Worm (Caenorhabditis elegans) whole organism, early embryonic: ENCODE data around the gene F41C3.7.

ENCODE experiments used
- B0310.2 ChIP-seq: sonication (generic microtip); optimal IDR thresholded peaks from 2 replicates; lab custom pipeline; 2016; ENCODE audit warnings: mild to moderate bottlenecking, missing genetic modification characterization, missing compliant biosample characterization
- F13C5.2 ChIP-seq: sonication (generic microtip); optimal IDR thresholded peaks from 2 replicates; lab custom pipeline; 2017; ENCODE audit warnings: mild to moderate bottlenecking, missing genetic modification characterization, inconsistent platforms, missing compliant biosample characterization
- aly-1 ChIP-seq: sonication (generic microtip); optimal IDR thresholded peaks from 2 replicates; lab custom pipeline; 2016; ENCODE audit warnings: missing genetic modification characterization, missing compliant biosample characterization
- ama-1 ChIP-seq: fragments of 150-350 bp; optimal IDR thresholded peaks from 2 replicates; lab custom pipeline; 2014
- ceh-13 ChIP-seq: fragments of 200-800 bp; sonication (Bioruptor generic); optimal IDR thresholded peaks from 2 replicates; lab custom pipeline; 2018; ENCODE audit warnings: mild to moderate bottlenecking, missing genetic modification characterization, missing compliant biosample characterization
- ceh-36 ChIP-seq: sonication (generic microtip); optimal IDR thresholded peaks from 2 replicates; lab custom pipeline; 2016; ENCODE audit warnings: missing genetic modification characterization, inconsistent platforms, missing compliant biosample characterization
- ets-7 ChIP-seq: sonication (generic microtip); optimal IDR thresholded peaks from 2 replicates; lab custom pipeline; 2016; ENCODE audit warnings: missing genotype, missing genetic modification characterization, missing compliant biosample characterization
- flt-1 ChIP-seq: fragments of 200-800 bp; sonication (Bioruptor generic); IDR thresholded peaks from 2 replicates; pipeline ENCODE4 v1.3.6; 2022; ENCODE audit warnings: missing genetic modification characterization, missing compliant biosample characterization
- hmbx-1 ChIP-seq: sonication (generic microtip); optimal IDR thresholded peaks from 2 replicates; lab custom pipeline; 2016; ENCODE audit warnings: mild to moderate bottlenecking, missing genetic modification characterization, missing compliant biosample characterization
- hmg-4 ChIP-seq: fragments of 200-800 bp; sonication (Bioruptor generic); optimal IDR thresholded peaks from 2 replicates; lab custom pipeline; 2018; ENCODE audit warnings: mild to moderate bottlenecking, missing genetic modification characterization, missing compliant biosample characterization
- hnd-1 ChIP-seq: sonication (generic microtip); optimal IDR thresholded peaks from 2 replicates; lab custom pipeline; 2016; ENCODE audit warnings: missing genetic modification characterization, missing compliant biosample characterization
- pes-1 ChIP-seq: fragments of 200-800 bp; sonication (Bioruptor generic); IDR thresholded peaks from 2 replicates; pipeline ENCODE4 v1.3.6; 2022; ENCODE audit warnings: missing genetic modification reagents, missing genetic modification characterization, missing compliant biosample characterization
- scrt-1 ChIP-seq: fragments of 200-800 bp; sonication (Bioruptor generic); IDR thresholded peaks from 2 replicates; pipeline ENCODE4 v1.3.6; 2022; ENCODE audit warnings: missing genetic modification characterization, missing compliant biosample characterization
- sea-1 ChIP-seq: fragments of 200-800 bp; sonication (Bioruptor generic); conservative IDR thresholded peaks from 2 replicates; pipeline ENCODE4 v1.3.6; 2022; ENCODE audit warnings: missing genetic modification characterization, missing compliant biosample characterization
- tbx-11 ChIP-seq: fragments of 200-800 bp; sonication (Bioruptor generic); IDR thresholded peaks from 2 replicates; pipeline ENCODE4 v1.3.6; 2022; ENCODE audit warnings: missing genetic modification characterization, missing compliant biosample characterization
- tbx-37 ChIP-seq: fragments of 200-800 bp; sonication (Bioruptor generic); conservative IDR thresholded peaks from 2 replicates; pipeline ENCODE4 v1.3.6; 2022; ENCODE audit warnings: missing genetic modification reagents, missing genetic modification characterization, missing compliant biosample characterization
- tra-4 ChIP-seq: sonication (generic microtip); optimal IDR thresholded peaks from 2 replicates; lab custom pipeline; 2017; ENCODE audit warnings: missing genetic modification characterization, missing compliant biosample characterization

F41C3.7 gene

ce11 chrII:4736585-4736984, 6.8 kb downstream of the F41C3.7 start:
- TF ChIP-seq aly-1 = no peak
- no peak for TF ChIP-seq F13C5.2 (tag; lab: Kevin White, UChicago)
- TF ChIP-seq flt-1 (GFP tag; lab: Robert Waterston, UW) = no peak
- TF ChIP-seq ceh-36 = no peak
- TF ChIP-seq pes-1 (GFP tag; lab: Robert Waterston, UW) = no peak
- no peak for TF ChIP-seq hmbx-1 (tag; lab: Kevin White, UChicago)
- no peak for TF ChIP-seq B0310.2
- no peak for TF ChIP-seq tra-4 (tag; lab: Kevin White, UChicago)

- TF ChIP-seq ceh-13 (GFP tag; lab: Kevin White, UChicago) = no peak
- TF ChIP-seq flt-1 (GFP tag; lab: Robert Waterston, UW) = no peak
- no peak for TF ChIP-seq scrt-1 (GFP tag; lab: Robert Waterston, UW)
These were observed 7.5 kb downstream of the F41C3.7 start, which contains the start of gene ctsa-1.1 for ce11 chrII:4737348-4737747. Gene ctsa-1.1, plus strand, starts transcription at chrII:4737648.

DNA sequence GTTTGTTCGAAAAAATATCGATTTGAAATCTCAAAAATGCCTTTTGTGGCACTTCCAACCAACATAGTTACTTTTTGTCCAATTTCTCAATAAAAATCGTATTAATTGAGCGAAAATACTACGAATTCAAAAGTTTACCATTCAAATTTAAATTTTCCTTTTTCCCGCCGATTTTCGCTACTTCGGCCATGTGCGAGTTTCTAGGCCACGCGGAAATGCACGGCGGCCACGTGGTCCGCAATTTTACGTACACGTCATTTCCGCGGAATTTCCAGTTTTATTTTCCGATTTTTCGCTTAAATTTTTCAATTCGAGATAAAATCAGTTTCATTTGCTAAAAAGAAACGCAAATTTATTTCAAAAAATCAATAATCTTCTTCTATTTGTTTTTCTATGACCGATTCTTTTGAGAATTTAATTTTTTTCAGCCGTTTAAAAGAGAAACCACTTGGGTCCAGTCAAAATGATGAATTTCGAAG, 10.2 kb downstream of the F41C3.7 start, which contains the start of gene eas-1:
Gene eas-1, plus strand, starts transcription at position 429 of the 479 bp plus-strand sequence.
- TF ChIP-seq F13C5.2 (tag; lab: Kevin White, UChicago) = peak; percentile 40
- peak; percentile 49 for TF ChIP-seq ets-7
- peak; percentile 69 for TF ChIP-seq hmg-4 (GFP tag; lab: Kevin White, UChicago)
- TF ChIP-seq ceh-36 = no peak
- peak; percentile 71; the same call in 1 of the 2 replicates for TF ChIP-seq pes-1 (GFP tag; lab: Robert Waterston, UW)
- TF ChIP-seq tbx-37 (GFP tag; lab: Robert Waterston, UW) = peak; percentile 92
- no peak for TF ChIP-seq tbx-11 (GFP tag; lab: Robert Waterston, UW)
- no peak for TF ChIP-seq flt-1 (GFP tag; lab: Robert Waterston, UW)
- TF ChIP-seq sea-1 = no peak
- TF ChIP-seq B0310.2 = no peak
- no peak for TF ChIP-seq aly-1
- no peak for TF ChIP-seq ceh-13 (GFP tag; lab: Kevin White, UChicago)
- no peak for TF ChIP-seq ama-1 (lab: Kevin White, UChicago)
- TF ChIP-seq hnd-1 (tag; lab: Kevin White, UChicago) = no peak
- TF ChIP-seq tra-4 (tag; lab: Kevin White, UChicago) = no peak
- TF ChIP-seq scrt-1 (GFP tag; lab: Robert Waterston, UW) = no peak
- TF ChIP-seq hmbx-1 (tag; lab: Kevin White, UChicago) = no peak

DNA sequence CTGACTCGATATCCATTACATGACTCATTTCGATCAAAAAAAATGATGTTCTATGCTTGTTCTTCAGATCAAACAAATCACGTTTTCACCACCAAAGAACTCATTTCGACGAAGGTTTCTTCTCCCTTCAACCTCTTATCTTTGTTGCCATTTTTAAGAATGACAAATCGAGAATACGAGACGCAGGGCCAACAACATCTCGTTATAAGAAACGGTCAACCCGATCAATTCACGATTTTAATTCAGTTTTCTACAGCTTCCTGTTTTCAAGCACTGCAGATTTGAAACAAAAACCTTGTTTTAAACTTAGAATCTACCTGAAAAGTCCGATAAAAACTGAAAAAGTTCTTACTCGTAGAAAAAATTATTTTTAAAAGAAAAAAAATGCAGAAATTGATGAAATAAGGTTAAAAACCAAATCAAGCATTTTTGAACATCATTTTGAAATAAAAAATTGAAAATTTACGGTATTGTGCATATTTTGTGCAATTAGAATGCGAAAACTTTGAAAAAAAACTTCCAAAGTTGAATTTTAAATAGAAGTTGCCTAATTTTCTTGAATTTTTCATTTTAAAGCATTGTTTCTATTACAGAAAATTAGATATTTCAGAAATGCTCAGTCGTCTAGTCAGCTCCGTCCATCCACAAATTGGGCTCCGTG, 11.8 kb downstream of the F41C3.7 start, which contains the start of gene acs-11:
Gene acs-11, plus strand, starts transcription at position 611 of the 661 bp plus-strand sequence.
- TF ChIP-seq scrt-1 (GFP tag; lab: Robert Waterston, UW) = no peak

DNA sequence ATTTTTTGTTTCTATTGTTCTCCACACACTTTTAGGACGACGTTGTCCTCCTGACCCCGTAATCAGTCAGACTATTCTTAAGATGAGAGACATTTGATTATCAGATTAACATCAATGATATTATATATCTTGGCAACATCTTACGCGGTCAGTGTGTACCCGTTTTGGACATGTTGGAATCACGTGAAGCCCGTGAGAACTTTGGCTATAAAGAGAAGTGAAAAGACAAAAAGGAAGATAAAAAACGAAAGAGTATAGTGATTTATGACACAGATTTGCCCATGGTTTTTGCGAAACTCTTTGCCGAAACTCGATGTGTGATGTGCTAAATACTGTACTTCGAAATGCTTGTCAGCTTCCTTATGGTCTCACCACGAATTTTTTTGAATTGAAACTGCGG, 15.4 kb downstream of the F41C3.7 start:
- TF ChIP-seq tbx-37 (GFP tag; lab: Robert Waterston, UW) (no peak), hmg-4 (GFP tag; lab: Kevin White, UChicago) (no peak), ets-7 (no peak), ama-1 (lab: Kevin White, UChicago) (no peak), hnd-1 (tag; lab: Kevin White, UChicago) (no peak), sea-1 (no peak), aly-1 (no peak), ceh-36 (no peak), tbx-11 (GFP tag; lab: Robert Waterston, UW) (no peak), tra-4 (tag; lab: Kevin White, UChicago) (no peak), ceh-13 (GFP tag; lab: Kevin White, UChicago) (no peak), flt-1 (GFP tag; lab: Robert Waterston, UW) (no peak), pes-1 (GFP tag; lab: Robert Waterston, UW) (no peak), scrt-1 (GFP tag; lab: Robert Waterston, UW) (no peak), hmbx-1 (tag; lab: Kevin White, UChicago) (no peak), B0310.2 (no peak), F13C5.2 (tag; lab: Kevin White, UChicago) (no peak)

DNA sequence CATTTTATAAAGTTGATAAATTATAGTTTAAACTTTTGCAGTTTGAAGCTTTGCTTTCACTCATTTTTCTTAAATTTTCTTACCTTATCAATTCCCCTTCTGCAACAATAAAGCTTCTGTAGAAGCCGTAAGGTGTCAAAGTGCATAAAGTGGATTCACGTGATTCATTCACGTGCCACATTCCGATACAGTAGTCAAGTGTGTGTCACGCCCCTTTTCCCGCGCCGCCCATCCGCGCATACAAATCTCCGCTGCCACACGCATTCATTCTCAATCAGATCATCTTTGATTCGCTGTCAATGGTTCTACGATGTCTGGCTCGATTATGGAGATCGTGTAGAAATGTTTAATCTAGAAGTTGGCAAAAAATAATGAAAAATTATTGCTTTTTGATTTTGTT, 17.2 kb downstream of the F41C3.7 start:
- TF ChIP-seq hmg-4 (GFP tag; lab: Kevin White, UChicago) = no peak
- TF ChIP-seq ets-7 = no peak
- no peak for TF ChIP-seq flt-1 (GFP tag; lab: Robert Waterston, UW)
- no peak for TF ChIP-seq hmbx-1 (tag; lab: Kevin White, UChicago)
- no peak for TF ChIP-seq sea-1
- no peak for TF ChIP-seq B0310.2
- no peak for TF ChIP-seq tra-4 (tag; lab: Kevin White, UChicago)
- TF ChIP-seq aly-1 = no peak
- no peak for TF ChIP-seq tbx-11 (GFP tag; lab: Robert Waterston, UW)
- TF ChIP-seq hnd-1 (tag; lab: Kevin White, UChicago) = no peak
- no peak for TF ChIP-seq scrt-1 (GFP tag; lab: Robert Waterston, UW)
- TF ChIP-seq tbx-37 (GFP tag; lab: Robert Waterston, UW) = no peak

DNA sequence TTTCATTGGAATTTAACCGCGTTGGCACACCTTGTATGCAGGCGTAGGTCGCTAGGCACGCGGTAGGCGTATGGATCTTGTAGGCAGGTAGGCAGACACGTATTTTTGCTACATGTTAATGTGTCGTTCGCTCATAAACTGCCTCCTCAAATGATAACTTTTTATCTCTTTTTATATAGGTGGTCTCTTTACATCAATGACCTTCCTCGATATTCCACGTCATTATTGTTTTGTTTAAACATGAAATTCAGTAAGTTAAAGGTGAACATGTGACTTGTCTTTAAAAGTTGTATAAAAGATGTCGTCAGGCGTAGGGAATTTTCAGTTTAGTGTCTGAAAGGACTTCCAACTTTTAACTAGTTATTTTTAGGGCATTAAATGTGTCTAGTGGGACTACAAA, 17.9 kb downstream of the F41C3.7 start:
- TF ChIP-seq tbx-37 (GFP tag; lab: Robert Waterston, UW) = no peak
- TF ChIP-seq scrt-1 (GFP tag; lab: Robert Waterston, UW) = no peak
- TF ChIP-seq F13C5.2 (tag; lab: Kevin White, UChicago) = no peak
- no peak for TF ChIP-seq B0310.2
- TF ChIP-seq aly-1 = no peak
- TF ChIP-seq tbx-11 (GFP tag; lab: Robert Waterston, UW) = no peak
- TF ChIP-seq sea-1 = no peak
- no peak for TF ChIP-seq pes-1 (GFP tag; lab: Robert Waterston, UW)
- TF ChIP-seq hmbx-1 (tag; lab: Kevin White, UChicago) = no peak
- no peak for TF ChIP-seq ceh-36
- TF ChIP-seq ceh-13 (GFP tag; lab: Kevin White, UChicago) = no peak
